Worm (Caenorhabditis elegans): ENCODE data around the gene ddi-1.

ddi-1 gene

DNA sequence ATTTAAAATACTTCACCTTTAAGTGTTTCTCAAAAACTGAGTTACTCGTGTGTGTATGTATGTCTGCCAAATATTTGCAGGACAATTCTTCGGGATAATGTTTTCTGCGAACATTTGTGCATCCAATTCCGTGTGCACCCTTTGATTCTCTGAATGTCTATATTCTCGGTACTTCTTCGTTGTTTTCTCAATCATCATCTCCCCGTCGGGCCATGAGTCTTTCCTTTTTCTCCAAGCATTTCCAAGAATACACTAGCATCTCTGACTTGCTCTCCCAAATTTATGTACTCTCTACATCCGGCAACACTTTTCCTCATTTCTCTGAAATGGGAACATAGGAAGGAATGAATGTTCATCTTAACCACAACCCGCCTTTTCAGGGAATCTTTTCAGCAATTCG is 8.0 kb upstream of the ddi-1 start (continued):
- TF ChIP-seq jun-1 (tag; optimal IDR thresholded peaks at IDR 0.05) (no peak), unc-130 (tag; optimal IDR thresholded peaks at IDR 0.05) (no peak), nhr-90 (tag; optimal IDR thresholded peaks at IDR 0.05; ENCODE audit: poor library complexity) (no peak), tlp-1 (tag; optimal IDR thresholded peaks at IDR 0.05) (no peak)

DNA sequence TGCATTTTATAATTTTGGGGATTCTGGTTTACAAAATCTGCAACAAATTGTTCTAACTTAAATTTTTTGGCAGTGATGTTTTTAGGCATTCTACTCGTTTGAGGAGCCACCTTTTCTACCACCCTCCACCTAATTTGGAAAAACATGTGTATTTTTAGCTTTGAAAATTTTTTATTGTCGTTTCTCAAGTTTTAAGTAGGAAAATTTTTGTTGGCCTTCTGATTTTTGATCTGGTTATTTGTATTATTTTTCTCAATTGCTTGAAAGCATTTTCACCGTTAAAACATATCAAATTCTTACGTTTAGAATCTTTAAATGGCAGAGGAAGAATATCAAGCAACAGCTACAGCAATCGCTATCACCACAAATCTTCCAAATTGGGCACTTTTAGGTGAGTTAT is 4.8 kb upstream of the ddi-1 start, which contains the start of gene C01G5.7:
Gene C01G5.7 (plus strand): TSS at position 301 of the 400 bp plus-strand sequence.
- TF ChIP-seq elt-2 (tag; optimal IDR thresholded peaks at IDR 0.05): no peak
- no peak for TF ChIP-seq aly-2 (tag; optimal IDR thresholded peaks at IDR 0.05)
- no peak for TF ChIP-seq swsn-7 (tag; optimal IDR thresholded peaks at IDR 0.05)
- TF ChIP-seq nhr-85 (tag): no peak
- TF ChIP-seq ceh-88 (GFP tag; IDR thresholded peaks at IDR 0.05): no peak

DNA sequence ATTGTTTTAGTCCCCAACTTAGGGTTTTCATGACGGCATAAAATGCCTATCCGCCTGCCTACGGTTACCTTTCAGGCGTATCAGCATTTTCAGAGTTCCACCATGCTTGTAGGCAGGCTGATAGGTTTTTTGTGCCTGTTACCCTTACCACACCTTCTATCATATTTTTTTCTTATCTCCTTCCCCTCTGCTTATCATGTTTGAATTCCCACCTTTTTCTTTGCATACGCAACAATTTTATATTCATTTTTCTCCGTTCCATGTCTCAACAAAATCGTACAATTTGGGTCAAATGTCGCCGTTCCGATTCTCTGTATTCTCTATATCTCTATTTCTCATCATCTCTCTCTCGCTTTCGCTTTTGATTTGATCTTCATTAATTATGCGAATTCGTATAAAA is 3.1 kb upstream of the ddi-1 start, which contains the start of gene C01G5.9:
Gene C01G5.9 (plus strand): TSS at position 301 of the 400 bp plus-strand sequence.
- TF ChIP-seq elt-2 (tag; optimal IDR thresholded peaks at IDR 0.05) (no peak), ets-5 (GFP tag; IDR thresholded peaks at IDR 0.05) (no peak), C16A3.4 (tag; optimal IDR thresholded peaks at IDR 0.05) (no peak), unc-62 (GFP tag; optimal IDR thresholded peaks at IDR 0.05) (no peak), blmp-1 (tag; optimal IDR thresholded peaks at IDR 0.05) (peak; percentile 10)

DNA sequence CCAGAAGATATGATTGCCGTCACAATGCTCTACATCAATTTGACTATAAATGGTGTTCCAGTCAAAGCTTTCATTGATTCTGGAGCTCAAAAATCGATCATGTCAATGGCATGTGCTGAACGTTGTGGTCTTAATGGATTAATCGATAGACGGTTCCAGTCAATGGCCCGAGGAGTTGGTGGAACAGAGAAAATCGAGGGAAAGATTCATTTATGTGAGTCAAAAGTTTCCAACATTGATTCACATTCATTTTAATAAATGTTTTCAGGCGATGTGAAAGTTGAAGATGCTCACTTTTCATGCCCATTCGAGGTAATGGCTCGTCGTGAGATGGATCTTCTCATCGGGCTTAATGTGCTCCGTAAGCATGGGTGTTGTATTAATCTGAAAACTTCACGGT is 1.1 kb downstream of the ddi-1 start:
- TF ChIP-seq zag-1 (tag; optimal IDR thresholded peaks at IDR 0.05) (no peak), fkh-4 (tag; optimal IDR thresholded peaks at IDR 0.05; ENCODE audit: borderline replicate concordance) (no peak), lin-35 (GFP tag; optimal IDR thresholded peaks at IDR 0.05) (no peak), zip-4 (GFP tag; optimal IDR thresholded peaks at IDR 0.05) (no peak), nhr-85 (tag) (no peak), pqm-1 (tag; optimal IDR thresholded peaks at IDR 0.05) (no peak), aha-1 (tag; optimal IDR thresholded peaks at IDR 0.05) (no peak), efl-1 (optimal IDR thresholded peaks at IDR 0.05) (no peak), efl-1 (GFP tag; optimal IDR thresholded peaks at IDR 0.05 in 1 of 2) (no peak), C34B4.2 (tag; optimal IDR thresholded peaks at IDR 0.05) (no peak), mab-9 (GFP tag; IDR thresholded peaks at IDR 0.05) (no peak)

DNA sequence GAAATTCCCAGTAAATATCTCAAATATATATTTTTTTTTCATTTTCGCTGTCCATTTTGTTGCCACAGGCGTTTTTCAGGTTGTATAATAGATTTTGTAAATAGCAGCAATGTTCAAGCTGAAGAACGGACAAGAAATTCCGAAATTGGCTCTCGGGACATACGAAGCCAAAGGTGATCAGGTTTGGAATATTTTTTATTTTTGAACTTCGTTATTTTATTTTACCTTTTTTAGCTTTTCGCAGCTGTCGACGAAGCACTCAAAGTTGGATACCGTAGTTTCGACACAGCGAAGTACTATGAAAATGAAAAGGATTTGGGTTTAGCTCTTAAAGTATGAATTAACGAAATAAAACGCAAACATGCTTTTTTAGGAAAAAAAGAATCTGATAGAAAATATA is 1.9 kb downstream of the ddi-1 start, which contains the start of gene C01G5.5:
Gene C01G5.5 (plus strand): TSS at position 80 of the 400 bp plus-strand sequence.
- TF ChIP-seq xbp-1 (tag; optimal IDR thresholded peaks at IDR 0.05) (no peak), nhr-28 (tag; optimal IDR thresholded peaks at IDR 0.05) (no peak), efl-1 (optimal IDR thresholded peaks at IDR 0.05) (no peak), efl-1 (GFP tag; optimal IDR thresholded peaks at IDR 0.05 in 1 of 2) (peak in 1 of 2 experiments; percentile 65), mdl-1 (tag; optimal IDR thresholded peaks at IDR 0.05) (no peak), ztf-4 (tag; optimal IDR thresholded peaks at IDR 0.05) (no peak), irx-1 (tag; optimal IDR thresholded peaks at IDR 0.05) (no peak), egl-27 (tag; optimal IDR thresholded peaks at IDR 0.05) (no peak), fkh-10 (GFP tag; optimal IDR thresholded peaks at IDR 0.05) (no peak), ceh-63 (GFP tag; optimal IDR thresholded peaks at IDR 0.05) (no peak)

DNA sequence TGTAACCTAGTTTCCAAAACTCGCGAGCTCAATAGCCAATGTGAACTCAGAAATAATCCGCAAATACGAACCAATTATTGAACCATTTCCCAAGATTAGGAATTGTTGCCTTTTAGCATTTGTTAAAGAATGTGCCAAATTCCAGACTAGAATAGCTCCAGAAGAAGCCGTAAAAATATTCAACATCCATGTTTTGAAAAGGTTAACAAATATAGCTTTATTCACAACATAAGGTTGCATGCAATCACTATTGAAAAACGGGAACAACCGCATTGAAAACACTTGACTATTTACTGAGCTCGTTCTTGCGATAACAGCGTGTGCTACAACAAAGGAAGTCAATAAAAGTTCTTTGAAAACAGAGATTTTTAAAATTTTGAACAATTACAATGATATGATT is 3.9 kb downstream of the ddi-1 start:
- TF ChIP-seq ceh-82 (tag; optimal IDR thresholded peaks at IDR 0.05) (no peak), F16B12.6 (tag; optimal IDR thresholded peaks at IDR 0.05) (no peak), nhr-28 (tag; optimal IDR thresholded peaks at IDR 0.05) (no peak)

DNA sequence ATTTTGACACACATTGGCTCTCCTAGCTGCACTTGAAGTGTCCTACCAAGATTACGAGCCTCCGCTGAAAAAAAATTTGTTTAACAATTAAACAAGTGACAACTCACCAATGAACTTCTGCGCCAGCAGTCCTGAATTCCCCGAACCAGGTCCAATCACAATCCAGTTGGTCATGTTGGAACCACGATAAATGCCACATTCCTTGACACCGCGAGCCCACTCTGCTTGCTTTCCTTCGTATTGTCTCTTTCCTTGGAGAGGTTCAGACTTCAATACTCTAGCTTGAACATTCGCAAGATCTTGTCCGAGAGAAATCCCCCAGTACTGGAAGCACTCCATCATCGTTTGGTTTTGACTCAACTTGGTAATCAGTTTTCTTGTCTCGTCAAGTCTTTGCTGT is 5.5 kb downstream of the ddi-1 start:
- TF ChIP-seq nhr-11 (tag; optimal IDR thresholded peaks at IDR 0.05) (no peak), elt-3 (tag; optimal IDR thresholded peaks at IDR 0.05) (no peak), aha-1 (tag; optimal IDR thresholded peaks at IDR 0.05) (no peak), dsc-1 (tag; optimal IDR thresholded peaks at IDR 0.05) (no peak), elt-2 (tag; optimal IDR thresholded peaks at IDR 0.05) (no peak), mef-2 (tag; optimal IDR thresholded peaks at IDR 0.05) (no peak), rnt-1 (tag; optimal IDR thresholded peaks at IDR 0.05) (no peak), hlh-17 (GFP tag; optimal IDR thresholded peaks at IDR 0.05; ENCODE audit: borderline replicate concordance) (no peak), nhr-19 (GFP tag; conservative IDR thresholded peaks at IDR 0.05) (no peak), nhr-77 (tag; optimal IDR thresholded peaks at IDR 0.05) (no peak), isw-1 (GFP tag; IDR thresholded peaks at IDR 0.05) (no peak), lin-39 (tag; optimal IDR thresholded peaks at IDR 0.05) (no peak)

All from whole organism, L1 larva.